Fruit fly (Drosophila melanogaster) whole organism, wandering third instar larva: ENCODE measurements around the gene orb.

Source experiments
- CG9705 ChIP-seq: fragments of 200-800 bp; sonication (Bioruptor generic); optimal IDR thresholded peaks from 2 replicates; lab custom pipeline; 2018; ENCODE audit warnings: missing biosample characterization, mild to moderate bottlenecking, missing genetic modification characterization
- Dfd ChIP-seq: fragments of >200 bp; optimal IDR thresholded peaks from 2 replicates; lab custom pipeline; 2017; ENCODE audit warnings: missing biosample characterization, missing genetic modification characterization
- Hr83 ChIP-seq: fragments of 200-300 bp; sonication (Bioruptor generic); optimal IDR thresholded peaks from 2 replicates; lab custom pipeline; 2016; ENCODE audit warnings: missing biosample characterization, mild to moderate bottlenecking, missing genetic modification characterization, moderate library complexity; ENCODE audit not compliant: poor library complexity, severe bottlenecking
- Rel ChIP-seq, 2 experiments: fragments of 200-800 bp; sonication (Bioruptor generic) in 1 of 2; optimal IDR thresholded peaks; 2 replicates in 1 of 2; 3 replicates in 1 of 2; lab custom pipeline; 2016 to 2019; ENCODE audit warnings: mild to moderate bottlenecking in 2 of 2, missing biosample characterization in 2 of 2, missing genetic modification characterization in 2 of 2, moderate library complexity in 1 of 2
- jim ChIP-seq: fragments of 175-275, 200-325 bp; sonication (Bioruptor generic); optimal IDR thresholded peaks from 2 replicates; lab custom pipeline; 2016; ENCODE audit warnings: missing biosample characterization, mild to moderate bottlenecking, missing genetic modification characterization
- psq ChIP-seq: fragments of 200-800 bp; sonication (Bioruptor generic); optimal IDR thresholded peaks from 3 replicates; lab custom pipeline; 2017; ENCODE audit warnings: missing biosample characterization, mild to moderate bottlenecking, missing genetic modification characterization, moderate library complexity
- rgr ChIP-seq: fragments of 200-800 bp; sonication (Bioruptor generic); optimal IDR thresholded peaks from 3 replicates; lab custom pipeline; 2016; ENCODE audit warnings: missing biosample characterization, mild to moderate bottlenecking, missing genetic modification characterization
- usp ChIP-seq: fragments of >200 bp; optimal IDR thresholded peaks from 2 replicates; lab custom pipeline; 2017; ENCODE audit warnings: missing biosample characterization, missing genetic modification characterization

- TF ChIP-seq psq (GFP tag; lab: Kevin White, UChicago) (no peak), CG9705 (no peak), usp (no peak), Dfd (GFP tag; lab: Kevin White, UChicago) (no peak), Rel (GFP tag; optimal IDR thresholded peaks at IDR 0.05; lab: Kevin White, UChicago) (no peak), Rel (tag; optimal IDR thresholded peaks at IDR 0.05; lab: Kevin White, UChicago) (no peak), jim (GFP tag; lab: Kevin White, UChicago) (no peak), Hr83 (no peak), rgr (GFP tag; lab: Kevin White, UChicago) (no peak)
These were observed 20.6 kb upstream of the orb start for dm6 chr3R:23301270-23301669.
